Fruit fly (Drosophila melanogaster) whole organism, pupa: ENCODE data around the gene galectin.
A peak's percentile ranks its signal among the peaks of the same experiment; 100 is the strongest.

Experiments used
- CG10348 ChIP-seq: fragments of 200-800 bp; sonication (Bioruptor generic); IDR thresholded peaks from 2 replicates; pipeline ENCODE4 v1.3.6; 2022; ENCODE audit warnings: missing biosample characterization, missing genetic modification characterization
- CG12605 ChIP-seq: fragments of 200-800 bp; sonication (Bioruptor generic); IDR thresholded peaks from 2 replicates; pipeline ENCODE4 v1.3.6; 2022; ENCODE audit warnings: missing biosample characterization, missing genetic modification characterization
- CG13204 ChIP-seq: fragments of 200-800 bp; sonication (Bioruptor generic); optimal IDR thresholded peaks from 2 replicates; lab custom pipeline; 2018; ENCODE audit warnings: missing biosample characterization, mild to moderate bottlenecking, missing genetic modification characterization, moderate library complexity
- CG14655 ChIP-seq: fragments of 200-800 bp; sonication (Bioruptor generic); optimal IDR thresholded peaks from 3 replicates; lab custom pipeline; 2017; ENCODE audit warnings: mild to moderate bottlenecking, missing biosample characterization, missing genetic modification reagents, missing genetic modification characterization
- CG15710 ChIP-seq: fragments of 200-800 bp; sonication (Bioruptor generic); optimal IDR thresholded peaks from 2 replicates; lab custom pipeline; 2018; ENCODE audit warnings: missing biosample characterization, mild to moderate bottlenecking, missing genetic modification characterization, moderate library complexity
- CG17806 ChIP-seq: fragments of 200-800 bp; sonication (Bioruptor generic); optimal IDR thresholded peaks from 2 replicates; lab custom pipeline; 2018; ENCODE audit warnings: missing biosample characterization, mild to moderate bottlenecking, missing genetic modification characterization, moderate library complexity
- CG32121 ChIP-seq: fragments of 200-800 bp; sonication (Bioruptor generic); IDR thresholded peaks from 2 replicates; pipeline ENCODE4 v1.3.6; 2022; ENCODE audit warnings: missing biosample characterization, missing genetic modification characterization
- CG34367 ChIP-seq: fragments of 200-800 bp; sonication (Bioruptor generic); optimal IDR thresholded peaks from 2 replicates; lab custom pipeline; 2018; ENCODE audit warnings: missing biosample characterization, mild to moderate bottlenecking, missing genetic modification characterization
- CG4496 ChIP-seq: fragments of 200-800 bp; sonication (Bioruptor generic); IDR thresholded peaks from 3 replicates; pipeline ENCODE4 v1.3.6; 2022; ENCODE audit warnings: missing biosample characterization, missing genetic modification characterization
- CG8159 ChIP-seq: fragments of 200-800 bp; sonication (Bioruptor generic); optimal IDR thresholded peaks from 3 replicates; lab custom pipeline; 2018; ENCODE audit warnings: missing biosample characterization, mild to moderate bottlenecking, missing genetic modification characterization, moderate library complexity
- CG8301 ChIP-seq: fragments of 200-800 bp; sonication (Bioruptor generic); optimal IDR thresholded peaks from 2 replicates; lab custom pipeline; 2018; ENCODE audit warnings: missing biosample characterization, mild to moderate bottlenecking, missing genetic modification characterization
- CG9948 ChIP-seq: fragments of 200-800 bp; sonication (Bioruptor generic); optimal IDR thresholded peaks from 2 replicates; lab custom pipeline; 2018; ENCODE audit warnings: missing biosample characterization, mild to moderate bottlenecking, missing genetic modification characterization, moderate library complexity
- D1 ChIP-seq: fragments of 200-800 bp; sonication (Bioruptor generic); optimal IDR thresholded peaks from 2 replicates; lab custom pipeline; 2018; ENCODE audit warnings: missing biosample characterization, mild to moderate bottlenecking, missing genetic modification characterization, moderate library complexity
- EcR ChIP-seq: fragments of 200-800 bp; sonication (Bioruptor generic); optimal IDR thresholded peaks from 3 replicates; lab custom pipeline; 2019; ENCODE audit warnings: missing biosample characterization, missing genetic modification characterization, mild to moderate bottlenecking, moderate library complexity, missing genetic modification reagents
- Ets98B ChIP-seq: fragments of 200-800 bp; sonication (Bioruptor generic); IDR thresholded peaks from 2 replicates; pipeline ENCODE4 v1.3.6; 2022; ENCODE audit warnings: missing biosample characterization, missing genetic modification characterization
- Pif1A ChIP-seq: fragments of 200-800 bp; sonication (Bioruptor generic); optimal IDR thresholded peaks from 3 replicates; lab custom pipeline; 2016; ENCODE audit warnings: missing biosample characterization, missing genetic modification characterization
- Pif1B ChIP-seq: fragments of 200-800 bp; sonication (Bioruptor generic); optimal IDR thresholded peaks from 3 replicates; lab custom pipeline; 2016; ENCODE audit warnings: missing biosample characterization, missing genetic modification characterization
- Snoo ChIP-seq: fragments of 200-800 bp; sonication (Bioruptor generic); optimal IDR thresholded peaks from 3 replicates; lab custom pipeline; 2017; ENCODE audit warnings: missing biosample characterization, mild to moderate bottlenecking, missing genetic modification characterization, inconsistent platforms
- fd96Ca ChIP-seq: fragments of 200-800 bp; sonication (Bioruptor generic); IDR thresholded peaks from 3 replicates; pipeline ENCODE4 v1.3.6; 2022; ENCODE audit warnings: missing biosample characterization, missing genetic modification characterization
- gl ChIP-seq: fragments of 200-800 bp; sonication (Bioruptor generic); optimal IDR thresholded peaks from 2 replicates; lab custom pipeline; 2018; ENCODE audit warnings: missing biosample characterization, mild to moderate bottlenecking, missing genetic modification characterization
- rn ChIP-seq: fragments of 200-800 bp; sonication (Bioruptor generic); IDR thresholded peaks from 2 replicates; pipeline ENCODE4 v1.3.6; 2022; ENCODE audit warnings: missing biosample characterization, missing genetic modification characterization

galectin gene

DNA sequence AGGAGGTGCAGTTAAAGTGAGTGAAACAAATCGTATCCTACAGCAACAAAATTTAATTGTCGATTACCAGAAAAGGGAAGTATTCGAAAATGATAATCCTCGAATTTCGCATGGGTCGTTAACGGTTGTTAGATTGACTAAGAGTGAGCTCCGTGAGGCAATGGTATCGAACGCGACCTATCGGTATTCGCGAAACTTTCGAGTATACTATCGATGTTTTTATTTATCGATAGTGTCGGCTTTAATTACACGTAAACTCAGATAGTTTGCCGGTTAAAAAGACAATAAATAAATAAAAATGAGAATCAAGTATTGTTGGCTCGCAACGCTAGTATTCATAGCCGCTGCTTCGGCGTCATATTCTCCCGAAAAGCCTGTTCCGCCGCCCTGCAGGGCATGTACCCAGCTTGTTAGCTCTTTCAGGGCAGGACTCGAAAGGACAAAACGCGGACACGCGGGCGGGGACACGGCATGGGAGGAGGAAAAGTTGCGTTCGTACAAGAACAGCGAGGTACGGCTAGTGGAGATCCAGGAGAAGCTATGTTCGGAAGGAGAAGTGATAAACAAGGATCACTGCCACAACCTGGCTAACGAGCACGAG lies 30.7 kb downstream of the galectin start, which contains the start of gene Creld:
Gene Creld (plus strand): TSS at position 220 of the 601 bp plus-strand sequence.
- TF ChIP-seq CG15710 (no peak), fd96Ca (GFP tag; lab: Robert Waterston, UW) (no peak), CG12605 (GFP tag; lab: Robert Waterston, UW) (no peak), EcR (no peak), rn (no peak), CG9948 (no peak), D1 (no peak), CG13204 (GFP tag; lab: Kevin White, UChicago) (no peak), Snoo (tag; lab: Kevin White, UChicago) (no peak), CG34367 (tag; lab: Kevin White, UChicago) (no peak), Pif1B (GFP tag; lab: Kevin White, UChicago) (no peak), gl (tag; lab: Kevin White, UChicago) (no peak), CG8159 (tag; lab: Kevin White, UChicago) (no peak), CG10348 (GFP tag; lab: Robert Waterston, UW) (no peak)

DNA sequence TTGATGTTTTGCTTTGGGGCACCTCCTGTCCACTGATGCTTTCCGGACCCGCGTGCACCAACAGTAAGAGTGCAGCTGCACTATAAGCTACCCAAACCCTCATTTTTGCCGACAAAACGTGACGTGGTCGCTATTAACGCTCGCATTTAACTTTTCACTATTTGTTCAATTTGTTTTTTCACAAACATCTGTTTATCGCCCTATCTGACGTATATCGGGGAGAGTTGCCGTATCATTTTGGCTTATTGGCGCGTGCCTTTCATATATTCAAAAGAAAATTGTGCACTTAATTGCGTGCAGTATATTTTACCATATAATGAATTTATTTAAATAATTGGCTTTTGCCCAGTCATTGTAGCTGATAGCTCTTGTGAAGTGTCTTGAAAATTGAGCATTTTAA lies 35.0 kb downstream of the galectin start, which contains the start of the genes Nhe1 and Sam-S:
Gene Nhe1 (minus strand): TSS at position 193 of the 400 bp plus-strand sequence.
Gene Sam-S (plus strand): TSS at position 364 of the 400 bp plus-strand sequence.
- TF ChIP-seq EcR (no peak), CG8159 (tag; lab: Kevin White, UChicago) (no peak), CG8301 (tag; lab: Kevin White, UChicago) (no peak)
- TF ChIP-seq, all 21 proteins: peak for 0

DNA sequence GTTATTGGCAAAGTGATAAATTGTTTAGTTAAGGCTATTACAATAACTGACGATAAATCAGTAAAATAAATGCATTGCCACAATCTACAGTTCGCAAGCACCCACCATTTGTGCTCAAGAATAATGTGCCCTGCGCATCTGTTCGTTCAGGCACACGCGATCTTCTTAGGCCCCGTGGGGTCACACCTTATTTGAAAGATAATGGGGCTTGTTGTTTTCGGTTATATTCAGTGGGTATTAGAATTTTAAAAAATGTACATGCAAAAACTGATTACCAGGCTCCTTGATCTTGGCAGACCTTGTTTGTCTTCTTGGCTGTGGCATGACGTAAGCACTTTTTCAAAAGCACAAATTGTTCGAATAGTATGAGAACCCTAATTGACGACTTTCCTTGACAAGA lies 35.5 kb downstream of the galectin start:
- TF ChIP-seq CG9948 (no peak), Pif1B (GFP tag; lab: Kevin White, UChicago) (no peak), CG10348 (GFP tag; lab: Robert Waterston, UW) (no peak), CG4496 (GFP tag; lab: Robert Waterston, UW) (no peak), CG8159 (tag; lab: Kevin White, UChicago) (no peak), CG34367 (tag; lab: Kevin White, UChicago) (no peak), CG32121 (GFP tag; lab: Robert Waterston, UW) (no peak), gl (tag; lab: Kevin White, UChicago) (no peak), D1 (no peak), CG13204 (GFP tag; lab: Kevin White, UChicago) (no peak)

DNA sequence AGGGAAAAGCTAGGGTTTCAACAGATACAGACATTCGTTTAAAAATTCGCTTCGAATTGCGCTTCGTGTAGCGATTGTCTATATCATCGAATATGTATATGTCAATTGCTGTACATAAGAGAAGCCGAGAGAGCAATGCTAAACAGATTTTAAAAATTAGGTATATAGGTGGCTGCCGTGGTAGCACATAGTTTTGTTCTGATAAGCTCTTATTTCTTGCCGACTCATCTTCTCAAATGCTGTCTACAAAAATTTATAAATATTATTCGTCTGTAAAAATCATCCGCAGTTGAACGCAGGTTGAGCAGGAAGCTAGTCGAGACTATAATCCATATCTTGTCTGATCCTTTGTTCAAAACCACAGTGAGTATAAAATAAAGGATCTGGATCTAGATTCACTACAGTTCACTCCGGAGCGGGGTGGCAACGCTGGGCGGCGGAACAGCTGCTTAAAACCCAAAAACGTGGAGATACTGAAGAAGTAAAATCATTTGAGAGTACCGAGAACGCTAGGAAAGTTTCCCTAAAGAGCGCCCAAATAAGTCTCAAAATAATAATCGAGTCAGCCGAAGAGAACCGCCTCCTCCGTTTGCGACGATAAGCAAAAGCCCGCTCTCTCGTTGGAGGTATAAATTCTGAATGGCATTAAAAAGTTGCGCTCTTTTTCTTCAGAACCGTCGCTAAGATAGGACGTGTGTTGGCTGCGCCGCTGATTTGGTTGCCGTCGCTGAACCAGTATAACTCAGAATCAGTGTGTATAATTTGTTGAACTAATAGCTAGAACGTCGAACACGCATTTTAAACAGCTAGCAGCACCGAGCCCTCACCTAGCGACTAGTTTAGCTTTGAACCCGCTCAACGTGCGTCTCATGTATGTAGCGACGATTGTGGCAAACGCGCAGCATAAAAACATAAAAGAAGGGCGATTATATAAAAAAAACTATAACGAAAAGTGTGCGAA lies 36.2 kb downstream of the galectin start:
- TF ChIP-seq gl (tag; lab: Kevin White, UChicago) (peak; percentile 21), EcR (peak; percentile 23), Pif1A (GFP tag; lab: Kevin White, UChicago) (no peak)

DNA sequence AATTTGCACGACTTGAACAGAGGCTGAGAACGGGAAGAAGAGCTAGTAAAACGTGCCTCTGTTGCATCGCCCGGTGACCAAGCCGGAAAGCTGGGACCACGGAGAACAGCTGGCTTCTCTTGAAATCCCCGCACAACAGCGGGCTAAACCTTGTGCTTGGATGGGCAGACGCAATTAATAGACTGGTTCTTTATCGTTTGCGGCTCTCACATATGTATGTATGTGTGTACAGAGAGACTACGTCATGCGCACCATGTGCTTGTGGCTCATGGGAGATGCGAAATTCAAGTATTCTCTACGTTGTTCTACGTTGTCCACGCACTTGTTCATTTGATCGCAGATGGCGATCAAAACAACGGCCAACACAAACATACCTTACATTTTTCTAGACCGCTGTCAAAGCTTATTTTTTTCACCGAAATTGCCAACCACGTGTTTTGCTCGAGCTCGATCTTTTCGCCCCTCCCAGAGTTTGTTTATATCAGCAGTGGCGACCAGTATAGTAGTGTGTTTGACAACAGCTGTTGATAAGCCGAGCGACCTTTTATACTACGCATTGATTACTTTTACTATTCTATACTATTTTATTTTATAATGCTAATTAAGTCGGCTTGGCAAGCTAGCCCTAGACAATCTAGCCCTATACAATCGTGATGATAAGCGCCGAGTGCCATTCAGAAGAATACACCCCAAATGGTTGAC lies 37.7 kb downstream of the galectin start:
- no peak for TF ChIP-seq Snoo (tag; lab: Kevin White, UChicago)
- no peak for TF ChIP-seq fd96Ca (GFP tag; lab: Robert Waterston, UW)
- TF ChIP-seq EcR = peak; percentile 32
- TF ChIP-seq CG8301 (tag; lab: Kevin White, UChicago) = no peak

DNA sequence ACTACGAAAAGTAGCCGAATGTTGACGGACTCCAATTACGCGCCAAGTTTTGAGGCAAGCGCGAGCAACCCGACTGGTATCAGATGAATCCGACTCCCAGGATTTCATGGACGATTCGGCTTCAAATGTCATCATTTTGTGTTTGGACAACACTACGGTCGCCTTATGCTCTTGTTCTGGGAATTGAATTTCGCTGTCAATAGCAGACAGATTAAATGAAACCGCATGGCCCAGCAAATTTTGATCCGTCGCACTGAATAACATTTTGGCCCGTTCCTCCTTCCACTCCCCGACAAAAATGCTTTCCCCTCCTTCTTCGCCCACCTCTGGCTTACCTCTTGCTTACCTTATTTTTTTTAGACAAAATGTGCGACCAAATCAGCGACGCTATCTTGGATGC lies 38.5 kb downstream of the galectin start:
- no peak for TF ChIP-seq CG15710
- no peak for TF ChIP-seq CG9948
- TF ChIP-seq Pif1A (GFP tag; lab: Kevin White, UChicago) = no peak
- no peak for TF ChIP-seq CG12605 (GFP tag; lab: Robert Waterston, UW)
- TF ChIP-seq CG10348 (GFP tag; lab: Robert Waterston, UW) = no peak
- no peak for TF ChIP-seq CG17806 (tag; lab: Kevin White, UChicago)
- TF ChIP-seq CG14655 (GFP tag; lab: Kevin White, UChicago) = no peak
- no peak for TF ChIP-seq EcR
- TF ChIP-seq rn = no peak
- TF ChIP-seq CG32121 (GFP tag; lab: Robert Waterston, UW) = no peak
- TF ChIP-seq CG34367 (tag; lab: Kevin White, UChicago) = no peak

DNA sequence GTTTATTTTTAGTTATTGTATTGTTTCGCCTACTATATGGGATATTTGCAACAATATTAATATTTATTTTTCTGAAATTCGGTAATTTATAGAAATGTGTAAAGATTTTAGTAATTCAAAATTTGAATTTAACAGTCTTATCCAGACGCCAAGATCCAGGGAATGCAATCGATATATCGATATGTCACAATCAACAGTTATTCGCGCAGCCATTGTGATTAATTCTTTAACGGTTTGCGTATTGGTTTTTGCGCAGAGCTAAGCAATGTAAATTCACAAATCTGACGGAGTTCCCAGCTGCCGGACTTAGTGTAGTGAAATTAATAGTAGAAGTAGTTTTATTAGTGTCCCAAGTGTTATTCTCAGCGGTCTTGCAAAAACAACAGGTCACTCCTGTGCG lies 42.9 kb downstream of the galectin start, which contains the start of gene ND-15:
Gene ND-15 (plus strand): TSS at position 298 of the 400 bp plus-strand sequence.
- TF ChIP-seq CG34367 (tag; lab: Kevin White, UChicago) (no peak), Ets98B (no peak), gl (tag; lab: Kevin White, UChicago) (no peak), CG14655 (GFP tag; lab: Kevin White, UChicago) (no peak), CG12605 (GFP tag; lab: Robert Waterston, UW) (no peak), fd96Ca (GFP tag; lab: Robert Waterston, UW) (no peak), CG9948 (no peak), Pif1B (GFP tag; lab: Kevin White, UChicago) (no peak), rn (no peak), CG8159 (tag; lab: Kevin White, UChicago) (no peak), CG32121 (GFP tag; lab: Robert Waterston, UW) (no peak), Pif1A (GFP tag; lab: Kevin White, UChicago) (no peak), D1 (no peak)
